In genomic region chr3R:22839257-22839656, dm6 we compare ENCODE assay signal across 3 fruit fly cellular contexts.
TF ChIP-seq lines count a peak whose summit lies in the region.

No protein-coding gene starts in this region.

- no peak for TF ChIP-seq CTCF in whole organism, embryonic (GFP tag; optimal IDR thresholded peaks at IDR 0.05; lab: Kevin White, UChicago)

TF ChIP-seq in whole organism, adult, 20 proteins besides CTCF, POLR2A, EP300 and RAD21:
- TF ChIP-seq pad (GFP tag; optimal IDR thresholded peaks at IDR 0.05; lab: Kevin White, UChicago): peak; percentile 30
- TF ChIP-seq CG11617 (GFP tag; optimal IDR thresholded peaks at IDR 0.05; lab: Kevin White, UChicago): no peak

TF ChIP-seq in whole organism, embryonic, 481 proteins besides CTCF, POLR2A, EP300 and RAD21:
- TF ChIP-seq Mad (GFP tag; optimal IDR thresholded peaks at IDR 0.05; lab: Kevin White, UChicago): no peak
- no peak for TF ChIP-seq CG5180 (GFP tag; optimal IDR thresholded peaks at IDR 0.05; lab: Kevin White, UChicago)
- TF ChIP-seq CG7839 (tag; optimal IDR thresholded peaks at IDR 0.05; lab: Kevin White, UChicago): no peak
- no peak for TF ChIP-seq CG10654 (GFP tag; optimal IDR thresholded peaks at IDR 0.05; lab: Kevin White, UChicago)
- no peak for TF ChIP-seq CG4282 (GFP tag; optimal IDR thresholded peaks at IDR 0.05; lab: Kevin White, UChicago)
- no peak for TF ChIP-seq CG10209 (GFP tag; optimal IDR thresholded peaks at IDR 0.05; lab: Kevin White, UChicago)
- peak; percentile 11 for TF ChIP-seq sens (GFP tag; lab: Kevin White, UChicago)
- no peak for TF ChIP-seq CG17361 (GFP tag; IDR thresholded peaks at IDR 0.05; lab: Robert Waterston, UW)
- TF ChIP-seq Dfd (GFP tag; optimal IDR thresholded peaks at IDR 0.05; lab: Kevin White, UChicago): no peak
- no peak for TF ChIP-seq pnt (GFP tag; optimal IDR thresholded peaks at IDR 0.05; lab: Kevin White, UChicago)
- TF ChIP-seq CG2202 (tag; optimal IDR thresholded peaks at IDR 0.05; lab: Kevin White, UChicago): no peak
- no peak for TF ChIP-seq jumu (GFP tag; optimal IDR thresholded peaks at IDR 0.05; lab: Kevin White, UChicago)
- TF ChIP-seq CG30020 (tag; optimal IDR thresholded peaks at IDR 0.05; lab: Kevin White, UChicago): no peak
- TF ChIP-seq Nf-YB (GFP tag; optimal IDR thresholded peaks at IDR 0.05; lab: Kevin White, UChicago): no peak
- TF ChIP-seq CG11504 (tag; optimal IDR thresholded peaks at IDR 0.05; lab: Kevin White, UChicago): peak; percentile 94

TF ChIP-seq in whole organism, prepupa, 60 proteins besides CTCF, POLR2A, EP300 and RAD21:
- TF ChIP-seq Sox14 (GFP tag; optimal IDR thresholded peaks at IDR 0.05; lab: Kevin White, UChicago): no peak
- TF ChIP-seq Sox15 (GFP tag; optimal IDR thresholded peaks at IDR 0.05; lab: Kevin White, UChicago): no peak
- TF ChIP-seq Eip78C (GFP tag; lab: Kevin White, UChicago): no peak
- peak; percentile 22 for TF ChIP-seq svp (GFP tag; lab: Kevin White, UChicago)
- no peak for TF ChIP-seq Gug (GFP tag; IDR thresholded peaks at IDR 0.05; lab: Robert Waterston, UW)
- no peak for TF ChIP-seq Sox102F (GFP tag; optimal IDR thresholded peaks at IDR 0.05; lab: Kevin White, UChicago)
- no peak for TF ChIP-seq CG4318 (GFP tag; optimal IDR thresholded peaks at IDR 0.05; lab: Kevin White, UChicago)
